Worm (Caenorhabditis elegans) whole organism, late embryonic: Measurements from ENCODE around the gene F57G12.1.

Experiments used
- C08G9.2 ChIP-seq: sonication (generic microtip); optimal IDR thresholded peaks from 2 replicates; lab custom pipeline; 2016; ENCODE audit warnings: mild to moderate bottlenecking, missing genetic modification characterization, moderate library complexity, missing compliant biosample characterization
- K09A11.1 ChIP-seq: sonication (generic microtip); optimal IDR thresholded peaks from 2 replicates; lab custom pipeline; 2017; ENCODE audit warnings: antibody characterized with exemption, mild to moderate bottlenecking, missing genetic modification characterization, missing compliant biosample characterization; ENCODE audit not compliant: insufficient read depth
- ama-1 ChIP-seq: fragments of 150-350 bp; optimal IDR thresholded peaks from 2 replicates; lab custom pipeline; 2014
- ceh-19 ChIP-seq: fragments of 200-800 bp; sonication (Bioruptor generic); optimal IDR thresholded peaks from 2 replicates; lab custom pipeline; 2018; ENCODE audit warnings: mild to moderate bottlenecking, missing genetic modification characterization, missing compliant biosample characterization
- elt-4 ChIP-seq: sonication (generic microtip); optimal IDR thresholded peaks from 2 replicates; lab custom pipeline; 2016; ENCODE audit warnings: missing genetic modification characterization, missing compliant biosample characterization
- fkh-10 ChIP-seq: fragments of 150-350 bp; optimal IDR thresholded peaks from 2 replicates; lab custom pipeline; 2014; ENCODE audit warnings: missing biosample characterization, missing genetic modification reagents, missing genetic modification characterization
- hlh-30 ChIP-seq: sonication (generic microtip); optimal IDR thresholded peaks from 2 replicates; lab custom pipeline; 2017; ENCODE audit warnings: antibody characterized with exemption, missing genetic modification characterization, missing compliant biosample characterization; ENCODE audit not compliant: insufficient read depth
- nfya-1 ChIP-seq: sonication (generic microtip); optimal IDR thresholded peaks from 2 replicates; lab custom pipeline; 2017; ENCODE audit warnings: missing genetic modification characterization, mild to moderate bottlenecking, missing compliant biosample characterization, antibody characterized with exemption, moderate library complexity
- pha-2 ChIP-seq: sonication (generic microtip); optimal IDR thresholded peaks from 2 replicates; lab custom pipeline; 2017; ENCODE audit warnings: mild to moderate bottlenecking, missing genetic modification characterization, missing compliant biosample characterization
- pqm-1 ChIP-seq: sonication (generic microtip); optimal IDR thresholded peaks from 2 replicates; lab custom pipeline; 2016; ENCODE audit warnings: missing genetic modification characterization, missing compliant biosample characterization
- sdc-2 ChIP-seq: sonication (generic microtip); optimal IDR thresholded peaks from 2 replicates; lab custom pipeline; 2016; ENCODE audit warnings: missing genotype, missing genetic modification characterization, missing compliant biosample characterization
- sox-2 ChIP-seq: fragments of 200-800 bp; sonication (Bioruptor generic); IDR thresholded peaks from 2 replicates; pipeline ENCODE4 v1.3.6; 2022; ENCODE audit warnings: missing genetic modification reagents, missing genetic modification characterization, missing compliant biosample characterization
- unc-3 ChIP-seq, 2 experiments: fragments of 200-800 bp in 1 of 2; sonication (Bioruptor generic) in 1 of 2; sonication (generic microtip) in 1 of 2; conservative IDR thresholded peaks in 1 of 2; optimal IDR thresholded peaks in 1 of 2; 2 replicates each; pipeline versions ENCODE4 v1.3.6 to Lab custom; 2016 to 2022; ENCODE audit warnings: missing compliant biosample characterization in 2 of 2, missing genetic modification characterization in 2 of 2, missing genetic modification reagents in 1 of 2
- zip-5 ChIP-seq: sonication (generic microtip); optimal IDR thresholded peaks from 2 replicates; lab custom pipeline; 2016; ENCODE audit warnings: missing genetic modification characterization, missing compliant biosample characterization

DNA sequence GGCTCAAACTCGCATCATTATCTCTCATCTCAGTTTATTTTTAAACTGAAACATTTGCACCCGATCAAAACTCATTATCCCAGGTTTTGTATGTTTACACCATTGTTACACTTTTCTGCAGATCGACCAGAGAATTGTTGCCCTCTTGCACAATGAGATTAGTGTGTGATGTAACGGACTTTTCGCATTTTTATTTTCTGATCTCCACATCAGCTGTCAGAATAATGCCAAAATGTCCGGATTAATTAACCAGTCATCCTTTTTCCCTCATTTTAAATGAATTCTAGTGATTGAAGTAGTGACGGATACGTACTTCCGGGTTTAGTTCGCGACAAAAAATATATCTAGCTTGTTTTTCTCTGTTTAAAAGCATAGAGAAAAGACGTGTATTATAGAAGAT is 12.8 kb downstream of the F57G12.1 start:
- TF ChIP-seq K09A11.1 (tag; lab: Kevin White, UChicago) (no peak), elt-4 (tag; lab: Kevin White, UChicago) (no peak), hlh-30 (tag; lab: Kevin White, UChicago) (no peak), C08G9.2 (no peak), ceh-19 (GFP tag; lab: Kevin White, UChicago) (no peak), unc-3 (GFP tag; conservative IDR thresholded peaks at IDR 0.05; lab: Robert Waterston, UW) (no peak), unc-3 (tag; optimal IDR thresholded peaks at IDR 0.05; lab: Kevin White, UChicago) (no peak), fkh-10 (GFP tag; lab: Kevin White, UChicago) (no peak), ama-1 (no peak), sdc-2 (no peak), zip-5 (tag; lab: Kevin White, UChicago) (no peak), pha-2 (tag; lab: Kevin White, UChicago) (no peak), pqm-1 (no peak), sox-2 (no peak), nfya-1 (tag; lab: Kevin White, UChicago) (no peak)
